Worm (Caenorhabditis elegans): ENCODE data around the gene K01A12.4.

The K01A12.4 gene

ce11 chrX:8646287-8646686 is 35.6 kb downstream of the K01A12.4 start:
- TF ChIP-seq unc-30 (tag; optimal IDR thresholded peaks at IDR 0.05): no peak
- no peak for TF ChIP-seq swsn-7 (tag; optimal IDR thresholded peaks at IDR 0.05)
- peak in 1 of 2 experiments; percentile 23 for TF ChIP-seq lin-35 (GFP tag; optimal IDR thresholded peaks at IDR 0.05)
- no peak for TF ChIP-seq hpl-2 (GFP tag; optimal IDR thresholded peaks at IDR 0.05)
- TF ChIP-seq unc-62 (GFP tag; optimal IDR thresholded peaks at IDR 0.05): no peak
- TF ChIP-seq pax-3 (tag; optimal IDR thresholded peaks at IDR 0.05): no peak
- no peak for TF ChIP-seq nhr-12 (tag; optimal IDR thresholded peaks at IDR 0.05)
- TF ChIP-seq elt-2 (tag; optimal IDR thresholded peaks at IDR 0.05): no peak
- no peak for TF ChIP-seq C34B4.2 (tag; optimal IDR thresholded peaks at IDR 0.05)
- TF ChIP-seq nhr-19 (GFP tag; conservative IDR thresholded peaks at IDR 0.05): 0 out of 2 replicates have a peak, but pooled peaks have one; percentile 7
- TF ChIP-seq ceh-82 (tag; optimal IDR thresholded peaks at IDR 0.05): no peak
- no peak for TF ChIP-seq mef-2 (tag; optimal IDR thresholded peaks at IDR 0.05)
- TF ChIP-seq ets-5 (GFP tag; IDR thresholded peaks at IDR 0.05): no peak
- no peak for TF ChIP-seq fkh-10 (GFP tag; optimal IDR thresholded peaks at IDR 0.05)
- TF ChIP-seq nhr-84 (tag; optimal IDR thresholded peaks at IDR 0.05): no peak
- TF ChIP-seq lin-39 (tag; optimal IDR thresholded peaks at IDR 0.05): no peak
- TF ChIP-seq nhr-90 (tag; optimal IDR thresholded peaks at IDR 0.05; ENCODE audit: poor library complexity): peak; percentile 29
- no peak for TF ChIP-seq F16B12.6 (tag; optimal IDR thresholded peaks at IDR 0.05)
- no peak for TF ChIP-seq alr-1 (tag; optimal IDR thresholded peaks at IDR 0.05; ENCODE audit: borderline replicate concordance)
- TF ChIP-seq irx-1 (tag; optimal IDR thresholded peaks at IDR 0.05): no peak
- no peak for TF ChIP-seq egl-13 (tag; optimal IDR thresholded peaks at IDR 0.05)
- TF ChIP-seq unc-86 (tag; optimal IDR thresholded peaks at IDR 0.05): no peak
- no peak for TF ChIP-seq aha-1 (tag; optimal IDR thresholded peaks at IDR 0.05)
- TF ChIP-seq snpc-4 (tag; optimal IDR thresholded peaks at IDR 0.05): no peak
- no peak for TF ChIP-seq ztf-11 (tag; optimal IDR thresholded peaks at IDR 0.05)
- no peak for TF ChIP-seq ceh-88 (GFP tag; IDR thresholded peaks at IDR 0.05)
- TF ChIP-seq mdl-1 (tag; optimal IDR thresholded peaks at IDR 0.05): peak in 1 of 2 experiments; percentile 39
- TF ChIP-seq efl-3 (GFP tag; optimal IDR thresholded peaks at IDR 0.05): no peak
- peak in 1 of 2 experiments; percentile 14 for TF ChIP-seq lsy-2 (tag; optimal IDR thresholded peaks at IDR 0.05)
- TF ChIP-seq C16A3.4 (tag; optimal IDR thresholded peaks at IDR 0.05): peak; percentile 38
- TF ChIP-seq lin-14 (GFP tag; optimal IDR thresholded peaks at IDR 0.05): peak; percentile 21
- TF ChIP-seq tlp-1 (tag; optimal IDR thresholded peaks at IDR 0.05): no peak
- no peak for TF ChIP-seq skn-1 (tag; optimal IDR thresholded peaks at IDR 0.05)
- no peak for TF ChIP-seq blmp-1 (tag; optimal IDR thresholded peaks at IDR 0.05)
- TF ChIP-seq nhr-77 (tag; optimal IDR thresholded peaks at IDR 0.05): peak; percentile 26
- TF ChIP-seq nhr-85 (tag): no peak
- TF ChIP-seq lir-3 (tag; optimal IDR thresholded peaks at IDR 0.05; ENCODE audit: poor library complexity): no peak
- no peak for TF ChIP-seq mab-9 (GFP tag; IDR thresholded peaks at IDR 0.05)
- TF ChIP-seq lin-13 (GFP tag; optimal IDR thresholded peaks at IDR 0.05): no peak
- TF ChIP-seq xbp-1 (tag; optimal IDR thresholded peaks at IDR 0.05): no peak
- no peak for TF ChIP-seq nhr-237 (tag; optimal IDR thresholded peaks at IDR 0.05)
- TF ChIP-seq zip-4 (GFP tag; optimal IDR thresholded peaks at IDR 0.05): no peak
- peak; percentile 31 for TF ChIP-seq nhr-71 (tag; optimal IDR thresholded peaks at IDR 0.05)
- TF ChIP-seq C04F5.9 (tag; optimal IDR thresholded peaks at IDR 0.05): no peak
- no peak for TF ChIP-seq zag-1 (tag; optimal IDR thresholded peaks at IDR 0.05)
- TF ChIP-seq ceh-63 (GFP tag; optimal IDR thresholded peaks at IDR 0.05): no peak
- no peak for TF ChIP-seq aly-2 (tag; optimal IDR thresholded peaks at IDR 0.05)
- no peak for TF ChIP-seq pqm-1 (tag; optimal IDR thresholded peaks at IDR 0.05)
- peak; percentile 5 for TF ChIP-seq mep-1 (tag; optimal IDR thresholded peaks at IDR 0.05)
- no peak for TF ChIP-seq nhr-28 (tag; optimal IDR thresholded peaks at IDR 0.05)
- peak; percentile 45 for TF ChIP-seq nhr-20 (tag; optimal IDR thresholded peaks at IDR 0.05)
- no peak for TF ChIP-seq tbx-2 (tag; optimal IDR thresholded peaks at IDR 0.05)
- no peak for TF ChIP-seq efl-1 (optimal IDR thresholded peaks at IDR 0.05)
- peak in 1 of 2 experiments; percentile 6 for TF ChIP-seq efl-1 (GFP tag; optimal IDR thresholded peaks at IDR 0.05 in 1 of 2)
- no peak for TF ChIP-seq fkh-8 (tag; optimal IDR thresholded peaks at IDR 0.05)

Measured in whole organism, L1 larva.